Fruit fly (Drosophila melanogaster): Measurements from ENCODE around the gene CG5346.
A peak's percentile ranks its signal among the peaks of the same experiment; 100 is the strongest.

CG5346 gene

dm6 chr3R:22525546-22526352, 2.7 kb downstream of the CG5346 start:
- TF ChIP-seq Rel (GFP tag; optimal IDR thresholded peaks at IDR 0.05) (no peak), Rel (tag; optimal IDR thresholded peaks at IDR 0.05) (peak; percentile 78), ey (GFP tag; optimal IDR thresholded peaks at IDR 0.05) (no peak)

DNA sequence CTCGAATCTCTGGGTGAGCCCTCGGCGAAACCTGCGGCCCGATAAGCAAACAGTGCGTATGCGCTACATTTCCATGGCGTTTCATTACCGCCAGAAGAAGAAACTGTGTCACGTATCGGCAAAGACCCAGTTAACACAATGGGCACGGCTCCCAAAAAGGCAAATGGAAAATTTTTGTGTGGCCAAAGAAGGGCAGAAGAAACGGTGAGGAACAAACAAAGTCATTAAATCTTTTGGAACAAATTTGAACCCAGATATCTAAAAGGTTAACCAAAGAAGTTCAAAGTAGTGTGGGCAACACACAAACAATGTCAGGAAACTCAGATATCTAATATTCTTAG, 3.4 kb downstream of the CG5346 start:
- TF ChIP-seq lola (GFP tag; optimal IDR thresholded peaks at IDR 0.05), result no peak
- no peak for TF ChIP-seq rgr (GFP tag; optimal IDR thresholded peaks at IDR 0.05)

DNA sequence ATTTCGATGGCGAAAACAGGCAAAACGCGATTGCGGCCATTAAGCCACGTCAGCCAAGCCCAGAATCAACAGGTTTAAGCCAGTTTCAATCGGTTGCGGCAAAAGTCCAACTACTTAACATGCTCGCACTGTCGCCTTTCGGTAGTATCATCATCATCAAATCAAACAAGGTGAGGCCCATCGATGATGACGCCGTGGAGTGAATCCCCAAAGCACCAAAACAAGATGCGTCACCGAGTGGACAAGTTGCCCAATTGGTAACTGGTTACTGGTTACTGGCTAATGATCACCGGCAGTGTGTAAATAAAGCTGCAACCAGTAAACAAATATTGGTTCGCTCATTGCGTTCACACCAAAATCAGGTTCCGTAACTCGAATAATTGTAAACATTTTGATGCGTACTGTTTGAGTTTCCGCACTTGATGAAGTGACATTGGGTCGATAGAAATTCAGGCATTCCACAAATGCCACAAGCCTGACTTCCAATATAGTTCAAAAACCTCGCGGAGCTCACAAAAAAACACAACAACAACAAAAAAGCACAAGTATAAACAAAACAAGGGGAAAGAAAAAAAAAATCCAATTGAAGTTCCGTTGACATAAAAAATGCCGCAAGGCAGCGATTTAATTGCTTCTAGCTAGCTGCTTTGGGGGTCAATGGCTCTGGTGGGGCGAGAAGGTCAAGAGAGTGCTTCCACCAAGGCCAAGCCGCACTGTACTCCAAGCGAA, 4.0 kb downstream of the CG5346 start:
- no peak for TF ChIP-seq Rel (GFP tag; optimal IDR thresholded peaks at IDR 0.05)
- peak; percentile 96 for TF ChIP-seq Rel (tag; optimal IDR thresholded peaks at IDR 0.05)
- TF ChIP-seq sv (GFP tag; optimal IDR thresholded peaks at IDR 0.05), result no peak
- TF ChIP-seq CrebA (GFP tag; optimal IDR thresholded peaks at IDR 0.05; ENCODE audit: borderline replicate concordance), result no peak
- no peak for TF ChIP-seq dsf (GFP tag; optimal IDR thresholded peaks at IDR 0.05; ENCODE audit: borderline replicate concordance)
- peak; percentile 44 for TF ChIP-seq fru (GFP tag; optimal IDR thresholded peaks at IDR 0.05)
- peak; percentile 14 for TF ChIP-seq tai (GFP tag; optimal IDR thresholded peaks at IDR 0.05)
- TF ChIP-seq Hnf4 (GFP tag; optimal IDR thresholded peaks at IDR 0.05), result peak; percentile 21
- TF ChIP-seq Hr78 (GFP tag; optimal IDR thresholded peaks at IDR 0.05), result no peak
- peak in 1 of 2 experiments; percentile 21 for TF ChIP-seq foxo (GFP tag; optimal IDR thresholded peaks at IDR 0.05)
- no peak for TF ChIP-seq CG32264 (GFP tag; optimal IDR thresholded peaks at IDR 0.05)
- no peak for TF ChIP-seq CG9705 (GFP tag; optimal IDR thresholded peaks at IDR 0.05)
- TF ChIP-seq Abd-B (GFP tag; optimal IDR thresholded peaks at IDR 0.05), result no peak
- peak; percentile 73 for TF ChIP-seq Hr83 (GFP tag; optimal IDR thresholded peaks at IDR 0.05; ENCODE audit: poor library complexity, severe bottlenecking)
- TF ChIP-seq Vsx2 (GFP tag; optimal IDR thresholded peaks at IDR 0.05; ENCODE audit: partially characterized antibody), result no peak
- no peak for TF ChIP-seq Mio (GFP tag; optimal IDR thresholded peaks at IDR 0.05)
- TF ChIP-seq lola (GFP tag; optimal IDR thresholded peaks at IDR 0.05), result no peak
- TF ChIP-seq usp (GFP tag; optimal IDR thresholded peaks at IDR 0.05), result no peak
- TF ChIP-seq jim (GFP tag; optimal IDR thresholded peaks at IDR 0.05), result no peak
- no peak for TF ChIP-seq pan (optimal IDR thresholded peaks at IDR 0.05)
- no peak for TF ChIP-seq Dif (GFP tag; optimal IDR thresholded peaks at IDR 0.05; ENCODE audit: partially characterized antibody)
- TF ChIP-seq psq (GFP tag; optimal IDR thresholded peaks at IDR 0.05), result no peak
- no peak for TF ChIP-seq N (GFP tag; optimal IDR thresholded peaks at IDR 0.05)
- no peak for TF ChIP-seq Sp1 (GFP tag; optimal IDR thresholded peaks at IDR 0.05)
- TF ChIP-seq woc (GFP tag; optimal IDR thresholded peaks at IDR 0.05), result no peak
- TF ChIP-seq sage (GFP tag; optimal IDR thresholded peaks at IDR 0.05), result no peak
- TF ChIP-seq rgr (GFP tag; optimal IDR thresholded peaks at IDR 0.05), result peak; percentile 16
- TF ChIP-seq Dfd (GFP tag; optimal IDR thresholded peaks at IDR 0.05), result no peak
- TF ChIP-seq Myc (optimal IDR thresholded peaks at IDR 0.05), result no peak
- peak; percentile 23 for TF ChIP-seq h (GFP tag; optimal IDR thresholded peaks at IDR 0.05)
- no peak for TF ChIP-seq GATAd (GFP tag; optimal IDR thresholded peaks at IDR 0.05)
- no peak for TF ChIP-seq brk (GFP tag; optimal IDR thresholded peaks at IDR 0.05)
- no peak for TF ChIP-seq ey (GFP tag; optimal IDR thresholded peaks at IDR 0.05)
- no peak for TF ChIP-seq dl (GFP tag; optimal IDR thresholded peaks at IDR 0.05; ENCODE audit: insufficient read depth in 1 of 2, partially characterized antibody in 2 of 2)
- no peak for TF ChIP-seq br (GFP tag; optimal IDR thresholded peaks at IDR 0.05)
- peak; percentile 10 for TF ChIP-seq Jra (GFP tag; optimal IDR thresholded peaks at IDR 0.05)
- TF ChIP-seq HLH106 (tag; optimal IDR thresholded peaks at IDR 0.05), result no peak
- peak; percentile 1 for TF ChIP-seq dmrt93B (GFP tag; optimal IDR thresholded peaks at IDR 0.05)
- no peak for TF ChIP-seq OdsH (GFP tag; optimal IDR thresholded peaks at IDR 0.05)

All from whole organism, wandering third instar larva.